Worm (Caenorhabditis elegans): ENCODE results near the gene srd-36.

Gene srd-36

ce11 chrX:13294669-13295068, at the start of gene srd-36:
Gene srd-36 (minus strand): TSS chrX:13294769.
- no peak for TF ChIP-seq T23F11.4 (GFP tag; optimal IDR thresholded peaks at IDR 0.05)
- no peak for TF ChIP-seq ahr-1 (tag; optimal IDR thresholded peaks at IDR 0.05)
- TF ChIP-seq nfya-1 (tag; optimal IDR thresholded peaks at IDR 0.05): no peak
- no peak for TF ChIP-seq gmeb-2 (tag; optimal IDR thresholded peaks at IDR 0.05)
- no peak for TF ChIP-seq che-1 (tag; optimal IDR thresholded peaks at IDR 0.05)
- TF ChIP-seq pax-1 (tag; optimal IDR thresholded peaks at IDR 0.05): no peak

- no peak for TF ChIP-seq ceh-18 (tag; optimal IDR thresholded peaks at IDR 0.05)
- TF ChIP-seq dve-1 (tag; optimal IDR thresholded peaks at IDR 0.05): no peak
- no peak for TF ChIP-seq ceh-6 (GFP tag; optimal IDR thresholded peaks at IDR 0.05)
- no peak for TF ChIP-seq eyg-1 (tag; optimal IDR thresholded peaks at IDR 0.05)
- TF ChIP-seq pros-1 (tag; optimal IDR thresholded peaks at IDR 0.05): no peak
- no peak for TF ChIP-seq ceh-30 (tag; optimal IDR thresholded peaks at IDR 0.05)
- no peak for TF ChIP-seq hlh-13 (GFP tag; optimal IDR thresholded peaks at IDR 0.05)
- no peak for TF ChIP-seq lim-6 (tag; optimal IDR thresholded peaks at IDR 0.05)
- TF ChIP-seq T23F11.4 (GFP tag; optimal IDR thresholded peaks at IDR 0.05): no peak
- no peak for TF ChIP-seq nhr-232 (tag; optimal IDR thresholded peaks at IDR 0.05)
- TF ChIP-seq unc-86 (tag; optimal IDR thresholded peaks at IDR 0.05): no peak
- TF ChIP-seq ceh-9 (tag; optimal IDR thresholded peaks at IDR 0.05): no peak
- TF ChIP-seq elt-2 (tag; optimal IDR thresholded peaks at IDR 0.05): no peak
- TF ChIP-seq fkh-10 (GFP tag; optimal IDR thresholded peaks at IDR 0.05): no peak
- TF ChIP-seq tbx-2 (tag; optimal IDR thresholded peaks at IDR 0.05): no peak
- no peak for TF ChIP-seq ceh-34 (tag; optimal IDR thresholded peaks at IDR 0.05)
- no peak for TF ChIP-seq ceh-45 (GFP tag; IDR thresholded peaks at IDR 0.05)
- no peak for TF ChIP-seq tbx-7 (tag; optimal IDR thresholded peaks at IDR 0.05)
- TF ChIP-seq che-1 (tag; optimal IDR thresholded peaks at IDR 0.05): no peak
- no peak for TF ChIP-seq lin-11 (tag; optimal IDR thresholded peaks at IDR 0.05)
Measured at ce11 chrX:13341853-13342252, 47.3 kb upstream of the srd-36 start.

- TF ChIP-seq hlh-6 (tag; optimal IDR thresholded peaks at IDR 0.05) (no peak), nhr-232 (tag; optimal IDR thresholded peaks at IDR 0.05) (no peak), ceh-18 (tag; optimal IDR thresholded peaks at IDR 0.05) (peak; percentile 42), elt-4 (tag; optimal IDR thresholded peaks at IDR 0.05) (no peak), Y22D7AL.16 (tag; optimal IDR thresholded peaks at IDR 0.05) (no peak)
Measured at ce11 chrX:13340970-13341369, 46.4 kb upstream of the srd-36 start.

- TF ChIP-seq ceh-22 (tag; optimal IDR thresholded peaks at IDR 0.05) (no peak), hlh-30 (tag; optimal IDR thresholded peaks at IDR 0.05; ENCODE audit: insufficient read depth) (no peak), ref-2 (tag; optimal IDR thresholded peaks at IDR 0.05) (no peak), ceh-24 (tag; optimal IDR thresholded peaks at IDR 0.05) (no peak), pha-2 (tag; optimal IDR thresholded peaks at IDR 0.05) (no peak), tbx-7 (tag; optimal IDR thresholded peaks at IDR 0.05) (no peak), mec-3 (tag; optimal IDR thresholded peaks at IDR 0.05; ENCODE audit: borderline replicate concordance) (no peak), ceh-2 (tag; optimal IDR thresholded peaks at IDR 0.05) (no peak), hlh-6 (tag; optimal IDR thresholded peaks at IDR 0.05) (no peak), unc-86 (tag; optimal IDR thresholded peaks at IDR 0.05) (no peak), fkh-6 (tag; optimal IDR thresholded peaks at IDR 0.05) (no peak), unc-3 (GFP tag; conservative IDR thresholded peaks at IDR 0.05) (no peak), unc-3 (tag; optimal IDR thresholded peaks at IDR 0.05) (no peak), fax-1 (tag; optimal IDR thresholded peaks at IDR 0.05) (no peak), nhr-232 (tag; optimal IDR thresholded peaks at IDR 0.05) (no peak), zip-5 (tag; optimal IDR thresholded peaks at IDR 0.05) (no peak), pha-4 (tag; optimal IDR thresholded peaks at IDR 0.05) (no peak)
Measured at ce11 chrX:13339029-13339626, 44.6 kb upstream of the srd-36 start.

Data from whole organism, late embryonic.